Worm (Caenorhabditis elegans) whole organism, L4 larva: ENCODE measurements around the gene klp-20.

Experiments
- D1046.2 ChIP-seq: fragments of 200-800 bp; sonication (Bioruptor generic); IDR thresholded peaks from 2 replicates; pipeline ENCODE4 v1.3.6; 2022; ENCODE audit warnings: missing genetic modification characterization, missing compliant biosample characterization
- F26F4.8 ChIP-seq: fragments of 200-800 bp; sonication (Bioruptor generic); conservative IDR thresholded peaks from 2 replicates; pipeline ENCODE4 v1.3.6; 2022; ENCODE audit warnings: missing genetic modification characterization, missing compliant biosample characterization
- F37D6.2 ChIP-seq: sonication (generic microtip); optimal IDR thresholded peaks from 2 replicates; lab custom pipeline; 2016; ENCODE audit warnings: mild to moderate bottlenecking, missing genetic modification characterization, missing compliant biosample characterization
- Y48G9A.11 ChIP-seq: fragments of 200-800 bp; sonication (Bioruptor generic); IDR thresholded peaks from 2 replicates; pipeline ENCODE4 v1.3.6; 2022; ENCODE audit warnings: missing genetic modification reagents, missing genetic modification characterization, missing compliant biosample characterization
- aha-1 ChIP-seq: fragments of 150-350 bp; peaks from one replicate; lab custom pipeline; 2014; ENCODE audit warnings: missing biosample characterization, missing genetic modification characterization
- ama-1 ChIP-seq: fragments of 150-350 bp; optimal IDR thresholded peaks from 2 replicates; lab custom pipeline; 2014; ENCODE audit warnings: inconsistent platforms, mixed read lengths
- ceh-28 ChIP-seq: fragments of 150-350 bp; optimal IDR thresholded peaks from 2 replicates; lab custom pipeline; 2014; ENCODE audit warnings: missing biosample characterization, missing genetic modification reagents, missing genetic modification characterization
- cey-2 ChIP-seq: sonication (generic microtip); optimal IDR thresholded peaks from 3 replicates; lab custom pipeline; 2017; ENCODE audit warnings: missing genetic modification characterization, mild to moderate bottlenecking, missing compliant biosample characterization, antibody characterized with exemption, borderline replicate concordance; ENCODE audit not compliant: insufficient read depth
- daf-12 ChIP-seq: fragments of 150-350 bp; optimal IDR thresholded peaks from 2 replicates; lab custom pipeline; 2014; ENCODE audit warnings: missing biosample characterization, missing genetic modification reagents, missing genetic modification characterization
- daf-16 ChIP-seq, 3 experiments: sonication (generic microtip); optimal IDR thresholded peaks; 2 replicates each; lab custom pipeline; 2016 to 2017; ENCODE audit warnings: missing genetic modification characterization in 3 of 3, missing genetic modification reagents in 3 of 3, mild to moderate bottlenecking in 2 of 3, missing compliant biosample characterization in 2 of 3, missing biosample characterization in 1 of 3, moderate library complexity in 1 of 3
- daf-19 ChIP-seq: fragments of 200-800 bp; sonication (Bioruptor generic); conservative IDR thresholded peaks from 2 replicates; pipeline ENCODE4 v1.3.6; 2022; ENCODE audit warnings: missing genetic modification characterization, missing compliant biosample characterization
- daf-8 ChIP-seq: fragments of 200-800 bp; sonication (Bioruptor generic); IDR thresholded peaks from 2 replicates; pipeline ENCODE4 v1.3.6; 2022; ENCODE audit warnings: missing genetic modification characterization, missing compliant biosample characterization
- dve-1 ChIP-seq: sonication (generic microtip); optimal IDR thresholded peaks from 2 replicates; lab custom pipeline; 2017; ENCODE audit warnings: antibody characterized with exemption, mild to moderate bottlenecking, missing genetic modification characterization, missing compliant biosample characterization; ENCODE audit not compliant: insufficient read depth
- fos-1 ChIP-seq: fragments of 150-350 bp; optimal IDR thresholded peaks from 2 replicates; lab custom pipeline; 2014; ENCODE audit warnings: missing biosample characterization, missing genetic modification characterization
- hif-1 ChIP-seq, 2 experiments: sonication (generic microtip); optimal IDR thresholded peaks; 2 replicates each; lab custom pipeline; 2016 to 2017; ENCODE audit warnings: missing compliant biosample characterization in 2 of 2, missing genetic modification characterization in 2 of 2, missing genetic modification reagents in 2 of 2, missing genotype in 2 of 2, mild to moderate bottlenecking in 1 of 2
- hlh-30 ChIP-seq: sonication (generic microtip); optimal IDR thresholded peaks from 2 replicates; lab custom pipeline; 2017; ENCODE audit warnings: antibody characterized with exemption, mild to moderate bottlenecking, missing genetic modification characterization, missing compliant biosample characterization; ENCODE audit not compliant: insufficient read depth
- hmg-1.1 ChIP-seq: fragments of 200-800 bp; sonication (Bioruptor generic); IDR thresholded peaks from 2 replicates; pipeline ENCODE4 v1.3.6; 2022; ENCODE audit warnings: missing genetic modification reagents, missing genetic modification characterization, missing compliant biosample characterization
- lin-15B ChIP-seq: fragments of 150-350 bp; sonication (generic microtip); optimal IDR thresholded peaks from 3 replicates; lab custom pipeline; 2014; ENCODE audit warnings: missing biosample characterization, missing genetic modification characterization
- lin-38 ChIP-seq: fragments of 200-800 bp; sonication (Bioruptor generic); IDR thresholded peaks from 2 replicates; pipeline ENCODE4 v1.3.6; 2022; ENCODE audit warnings: missing genetic modification reagents, missing genetic modification characterization, missing compliant biosample characterization
- madf-5 ChIP-seq, 2 experiments: fragments of 200-800 bp; sonication (Bioruptor generic); IDR thresholded peaks; 2 replicates each; pipeline ENCODE4 v1.3.6; 2022; ENCODE audit warnings: missing compliant biosample characterization in 2 of 2, missing genetic modification characterization in 2 of 2
- mdt-29 ChIP-seq: fragments of 200-800 bp; sonication (Bioruptor generic); IDR thresholded peaks from 2 replicates; pipeline ENCODE4 v1.3.6; 2022; ENCODE audit warnings: missing genetic modification reagents, missing genetic modification characterization, missing compliant biosample characterization
- mxl-2 ChIP-seq: fragments of 200-800 bp; sonication (Bioruptor generic); conservative IDR thresholded peaks from 2 replicates; pipeline ENCODE4 v1.3.6; 2022; ENCODE audit warnings: missing genetic modification reagents, missing genetic modification characterization, missing compliant biosample characterization
- mxl-3 ChIP-seq: fragments of 200-800 bp; sonication (Bioruptor generic); optimal IDR thresholded peaks from 2 replicates; lab custom pipeline; 2018; ENCODE audit warnings: mild to moderate bottlenecking, missing genetic modification characterization, missing compliant biosample characterization
- nhr-10 ChIP-seq: fragments of 150-350 bp; optimal IDR thresholded peaks from 2 replicates; lab custom pipeline; 2014; ENCODE audit warnings: missing biosample characterization, missing genetic modification characterization
- nhr-28 ChIP-seq: fragments of 150-350 bp; optimal IDR thresholded peaks from 2 replicates; lab custom pipeline; 2014; ENCODE audit warnings: missing biosample characterization, missing genetic modification characterization
- nhr-42 ChIP-seq: fragments of 200-800 bp; sonication (Bioruptor generic); IDR thresholded peaks from 2 replicates; pipeline ENCODE4 v1.3.6; 2022; ENCODE audit warnings: missing genetic modification characterization, missing compliant biosample characterization
- nhr-6 ChIP-seq: fragments of 150-350 bp; optimal IDR thresholded peaks from 2 replicates; lab custom pipeline; 2014; ENCODE audit warnings: missing biosample characterization, missing genetic modification characterization
- nhr-76 ChIP-seq: fragments of 150-350 bp; optimal IDR thresholded peaks from 2 replicates; lab custom pipeline; 2014; ENCODE audit warnings: missing biosample characterization, missing genetic modification characterization
- pha-4 ChIP-seq, 2 experiments: fragments of 150-350 bp in 1 of 2; fragments of 200-800 bp in 1 of 2; sonication (Bioruptor generic) in 1 of 2; IDR thresholded peaks in 1 of 2; optimal IDR thresholded peaks in 1 of 2; 2 replicates each; pipeline versions ENCODE4 v1.3.6 to Lab custom; 2014 to 2022; ENCODE audit warnings: missing genetic modification characterization in 2 of 2, missing genetic modification reagents in 2 of 2, missing biosample characterization in 1 of 2, missing compliant biosample characterization in 1 of 2
- rbr-2 ChIP-seq: sonication (generic microtip); optimal IDR thresholded peaks from 2 replicates; lab custom pipeline; 2016; ENCODE audit warnings: missing genotype, missing genetic modification characterization, missing compliant biosample characterization
- saeg-2 ChIP-seq: fragments of 200-800 bp; sonication (Bioruptor generic); IDR thresholded peaks from 2 replicates; pipeline ENCODE4 v1.3.6; 2022; ENCODE audit warnings: missing genetic modification reagents, missing genetic modification characterization, missing compliant biosample characterization
- set-16 ChIP-seq: fragments of 200-800 bp; sonication (Bioruptor generic); IDR thresholded peaks from 2 replicates; pipeline ENCODE4 v1.3.6; 2022; ENCODE audit warnings: missing genetic modification reagents, missing genetic modification characterization, missing compliant biosample characterization
- skn-1 ChIP-seq: fragments of 150-350 bp; optimal IDR thresholded peaks from 2 replicates; lab custom pipeline; 2014; ENCODE audit warnings: missing biosample characterization, missing genetic modification characterization
- unc-62 ChIP-seq, 3 experiments: fragments of 150-350 bp in 1 of 3; sonication (generic microtip); optimal IDR thresholded peaks in 2 of 3; peaks in 1 of 3; 1 replicate in 1 of 3; 2 replicates in 2 of 3; lab custom pipeline; 2014 to 2017; ENCODE audit warnings: missing biosample characterization in 3 of 3, missing genetic modification characterization in 3 of 3, missing genetic modification reagents in 3 of 3, missing genotype in 1 of 3
- vab-7 ChIP-seq: fragments of 200-800 bp; sonication (Bioruptor generic); IDR thresholded peaks from 2 replicates; pipeline ENCODE4 v1.3.6; 2022; ENCODE audit warnings: missing genetic modification reagents, missing genetic modification characterization, missing compliant biosample characterization
- zag-1 ChIP-seq: fragments of 150-350 bp; optimal IDR thresholded peaks from 2 replicates; lab custom pipeline; 2014; ENCODE audit warnings: missing biosample characterization, missing genetic modification characterization
- zip-2 ChIP-seq: fragments of 150-350 bp; optimal IDR thresholded peaks from 2 replicates; lab custom pipeline; 2014; ENCODE audit warnings: missing biosample characterization, missing genetic modification characterization
- ztf-7 ChIP-seq: fragments of 150-350 bp; optimal IDR thresholded peaks from 2 replicates; lab custom pipeline; 2014; ENCODE audit warnings: missing biosample characterization, missing genetic modification characterization

The klp-20 gene

DNA sequence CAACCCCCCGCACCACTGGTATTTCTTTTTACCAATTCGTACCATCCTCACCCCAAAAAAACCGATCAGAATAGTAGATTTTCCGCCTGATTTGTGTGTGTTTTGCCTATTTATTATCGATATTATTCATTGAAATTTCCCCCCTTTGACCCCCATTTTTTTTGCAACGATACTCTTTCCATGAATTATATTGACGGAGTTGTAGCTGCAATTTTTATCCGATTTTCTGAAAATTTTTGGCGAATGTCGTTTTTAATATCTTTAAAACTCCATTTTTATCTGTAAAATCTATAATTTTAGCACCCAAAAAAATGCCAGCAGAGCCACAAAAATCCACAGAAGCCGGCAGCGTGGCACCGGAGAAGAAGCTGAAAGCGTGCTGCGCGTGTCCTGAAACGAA lies 19.1 kb upstream of the klp-20 start, which contains the start of gene cox-17:
Gene cox-17 (plus strand): TSS at position 301 of the 400 bp plus-strand sequence.
- TF ChIP-seq daf-16 (GFP tag; optimal IDR thresholded peaks at IDR 0.05; lab: Kevin White, UChicago) (no peak), daf-16 (tag; optimal IDR thresholded peaks at IDR 0.05; lab: Kevin White, UChicago) (no peak), nhr-42 (peak; percentile 12; the same call in 1 of the 2 replicates)

DNA sequence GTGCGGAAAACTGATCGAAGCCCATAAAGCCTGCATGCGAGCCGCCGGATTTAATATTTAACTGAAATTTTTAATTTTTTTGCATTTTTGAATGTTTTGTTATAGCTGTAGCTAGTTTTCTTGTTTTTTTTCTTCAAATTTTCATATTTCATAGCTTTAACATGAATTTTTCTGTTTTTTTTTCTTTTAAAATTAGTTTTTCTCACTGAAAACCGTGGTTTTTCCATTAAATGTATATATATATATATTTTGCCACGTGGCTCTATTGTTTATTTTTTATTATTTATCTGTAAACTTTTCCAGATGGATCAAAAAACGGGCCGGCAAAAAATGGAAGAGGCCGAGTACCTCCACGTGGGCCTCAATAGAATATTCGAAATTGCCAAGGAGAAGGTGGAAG lies 18.0 kb upstream of the klp-20 start, which contains the start of gene sec-20:
Gene sec-20 (plus strand): TSS at position 301 of the 400 bp plus-strand sequence.
- TF ChIP-seq nhr-28 (tag; lab: Kevin White, UChicago), result no peak
- no peak for TF ChIP-seq mdt-29 (GFP tag; lab: Robert Waterston, UW)
- TF ChIP-seq madf-5 (GFP tag; IDR thresholded peaks at IDR 0.05; lab: Robert Waterston, UW), result no peak
- no peak for TF ChIP-seq daf-8 (GFP tag; lab: Robert Waterston, UW)
- no peak for TF ChIP-seq aha-1
- TF ChIP-seq dve-1 (tag; lab: Kevin White, UChicago), result no peak
- no peak for TF ChIP-seq set-16 (GFP tag; lab: Robert Waterston, UW)
- TF ChIP-seq zag-1, result no peak
- no peak for TF ChIP-seq saeg-2

DNA sequence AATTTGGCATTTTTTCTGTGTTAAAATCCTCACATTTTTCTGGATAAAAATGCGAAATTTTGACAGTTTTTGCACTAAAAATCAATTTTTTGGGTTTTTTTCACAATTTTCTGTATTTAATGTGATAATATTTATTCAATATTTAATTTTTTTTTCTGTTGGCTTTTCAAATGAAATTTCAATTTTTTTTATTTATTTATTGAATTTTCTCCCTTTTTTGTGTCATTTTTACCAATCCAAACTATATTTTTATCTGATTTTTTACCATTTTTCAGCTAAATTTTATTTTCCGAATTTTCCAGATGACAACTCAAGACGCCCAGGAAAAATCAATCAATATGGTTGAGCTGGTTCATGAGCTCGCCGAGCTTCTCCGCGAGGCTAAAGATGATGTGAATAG lies 15.6 kb upstream of the klp-20 start, which contains the start of gene F40G9.17:
Gene F40G9.17 (plus strand): TSS at position 301 of the 400 bp plus-strand sequence.
- TF ChIP-seq nhr-10 (tag; lab: Kevin White, UChicago), result no peak
- TF ChIP-seq mxl-2 (GFP tag; lab: Robert Waterston, UW), result no peak
- TF ChIP-seq D1046.2 (GFP tag; lab: Robert Waterston, UW), result no peak
- no peak for TF ChIP-seq mxl-3
- no peak for TF ChIP-seq zip-2 (tag; lab: Kevin White, UChicago)
- TF ChIP-seq cey-2 (tag; lab: Kevin White, UChicago), result no peak

DNA sequence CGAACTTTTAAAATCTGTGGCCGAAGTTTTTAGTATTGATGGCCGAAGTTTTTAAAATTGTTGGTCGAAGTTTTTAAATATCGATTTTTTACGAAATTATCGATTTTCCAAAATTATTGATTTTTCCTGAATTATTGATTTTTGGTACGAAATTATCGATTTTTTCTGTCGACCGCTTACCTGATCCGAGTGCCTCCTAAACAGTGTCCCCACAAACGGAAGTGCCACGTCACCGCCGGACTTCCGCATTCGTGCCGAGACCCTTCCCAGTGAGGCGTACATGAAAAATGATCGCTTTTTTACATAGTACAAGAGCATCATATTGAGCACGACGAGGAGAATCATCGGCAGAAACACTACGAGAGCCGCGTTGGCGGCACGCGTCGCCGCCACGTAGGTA lies 5.8 kb upstream of the klp-20 start:
- TF ChIP-seq unc-62 (GFP tag; optimal IDR thresholded peaks at IDR 0.05 in 1 of 2; lab: Kevin White, UChicago), result peak in 1 of 2 experiments; percentile 53
- TF ChIP-seq unc-62 (tag; optimal IDR thresholded peaks at IDR 0.05; lab: Kevin White, UChicago), result no peak
- no peak for TF ChIP-seq ama-1 (lab: Kevin White, UChicago)
- TF ChIP-seq ceh-28 (tag; lab: Kevin White, UChicago), result peak; percentile 98
- no peak for TF ChIP-seq rbr-2 (tag; lab: Kevin White, UChicago)

DNA sequence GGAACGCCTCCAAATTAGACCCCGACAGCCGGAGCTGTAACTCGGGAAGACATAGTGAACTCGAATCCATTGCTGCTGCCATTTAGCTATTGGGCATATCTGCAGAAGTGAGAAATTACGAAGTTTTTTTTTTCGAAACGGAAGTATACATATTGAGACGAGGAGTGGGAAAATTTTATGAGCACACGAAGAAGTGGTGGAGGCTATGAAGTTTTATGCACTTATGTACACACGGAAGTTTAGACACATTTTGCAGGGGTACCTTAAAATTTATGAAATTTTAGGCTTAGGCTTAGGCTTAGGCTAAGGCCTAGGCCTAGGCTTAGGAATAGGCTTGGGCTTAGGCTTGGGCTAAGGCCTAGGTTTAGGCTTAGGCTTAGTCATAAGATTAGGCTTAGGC lies 2.8 kb upstream of the klp-20 start, which contains the start of gene W10C4.1:
Gene W10C4.1 (minus strand): TSS at position 101 of the 400 bp plus-strand sequence.
- no peak for TF ChIP-seq hlh-30
- no peak for TF ChIP-seq skn-1 (tag; lab: Kevin White, UChicago)
- no peak for TF ChIP-seq lin-15B
- no peak for TF ChIP-seq fos-1 (tag; lab: Kevin White, UChicago)
- no peak for TF ChIP-seq pha-4 (GFP tag; IDR thresholded peaks at IDR 0.05; lab: Robert Waterston, UW)
- TF ChIP-seq pha-4 (tag; optimal IDR thresholded peaks at IDR 0.05; lab: Kevin White, UChicago), result no peak
- no peak for TF ChIP-seq nhr-76 (tag; lab: Kevin White, UChicago)
- no peak for TF ChIP-seq vab-7 (GFP tag; lab: Robert Waterston, UW)
- no peak for TF ChIP-seq Y48G9A.11 (GFP tag; lab: Robert Waterston, UW)
- no peak for TF ChIP-seq hif-1 (tag; optimal IDR thresholded peaks at IDR 0.05; lab: Kevin White, UChicago)
- TF ChIP-seq daf-19, result no peak
- no peak for TF ChIP-seq daf-12 (tag; lab: Kevin White, UChicago)
- no peak for TF ChIP-seq F37D6.2
- TF ChIP-seq nhr-6 (tag; lab: Kevin White, UChicago), result no peak
- no peak for TF ChIP-seq F26F4.8 (GFP tag; lab: Robert Waterston, UW)
- no peak for TF ChIP-seq hmg-1.1 (GFP tag; lab: Robert Waterston, UW)
- TF ChIP-seq lin-38 (GFP tag; lab: Robert Waterston, UW), result no peak
- TF ChIP-seq cey-2 (tag; lab: Kevin White, UChicago), result no peak
- TF ChIP-seq ztf-7 (tag; lab: Kevin White, UChicago), result no peak
- TF ChIP-seq, all 104 proteins: peak for 0
